Fruit fly (Drosophila melanogaster): ENCODE data around the gene E2f1.

DNA sequence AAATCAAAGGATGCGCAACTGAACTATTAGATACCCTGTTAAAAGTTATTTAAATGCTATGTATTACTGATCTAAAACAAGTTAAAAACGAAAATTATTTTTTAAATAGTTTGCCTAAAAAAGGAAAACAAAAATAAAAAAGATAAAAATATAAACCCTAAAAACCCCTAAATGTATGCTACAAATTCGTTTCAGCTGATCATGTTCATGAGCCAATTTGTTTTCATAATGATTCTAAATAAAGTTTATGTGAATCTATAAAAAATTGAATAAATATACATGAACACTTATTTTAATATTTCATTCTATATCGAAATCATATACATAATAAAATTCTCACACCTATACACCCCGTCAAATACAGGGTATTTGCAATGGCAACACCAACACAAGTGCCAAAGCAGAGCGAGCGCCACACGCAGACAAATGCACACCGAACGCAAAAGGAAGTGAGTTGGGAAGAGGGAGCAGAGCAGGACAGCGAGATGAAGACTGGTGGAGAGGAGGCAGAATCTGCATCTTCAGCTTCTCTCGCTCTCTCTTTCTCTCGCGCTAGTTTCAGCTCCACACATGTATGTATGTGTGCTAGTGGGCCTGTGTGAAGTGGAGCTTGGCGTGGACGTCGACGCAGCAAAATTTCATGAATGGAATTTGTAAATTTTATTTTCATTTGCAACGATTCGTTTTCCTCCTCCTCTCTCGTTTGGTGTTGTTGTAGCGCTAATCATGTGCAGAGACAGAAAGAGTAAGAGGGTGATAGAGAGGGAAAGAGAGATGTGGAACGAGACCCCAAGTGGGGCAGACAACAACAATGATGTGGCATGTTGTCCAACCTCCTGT lies 9.4 kb downstream of the E2f1 start:
- TF ChIP-seq Sin3A (optimal IDR thresholded peaks at IDR 0.05): no peak
- no peak for TF ChIP-seq h (optimal IDR thresholded peaks at IDR 0.05)
- TF ChIP-seq ttk (optimal IDR thresholded peaks at IDR 0.05): no peak
- no peak for TF ChIP-seq psq (optimal IDR thresholded peaks at IDR 0.05)
- TF ChIP-seq Myc (optimal IDR thresholded peaks at IDR 0.05): no peak
